Worm (Caenorhabditis elegans) whole organism, mixed stage, embryonic: Measurements from ENCODE around the gene twf-2.

ENCODE experiments used
- M03D4.4 ChIP-seq: sonication (generic microtip); optimal IDR thresholded peaks from 2 replicates; lab custom pipeline; 2017; ENCODE audit warnings: mild to moderate bottlenecking, missing genetic modification characterization, missing compliant biosample characterization
- bed-3 ChIP-seq: fragments of 200-800 bp; sonication (Bioruptor generic); optimal IDR thresholded peaks from 3 replicates; lab custom pipeline; 2018; ENCODE audit warnings: mild to moderate bottlenecking, missing genetic modification characterization, moderate library complexity, missing compliant biosample characterization
- blmp-1 ChIP-seq: fragments of 150-350 bp; optimal IDR thresholded peaks from 2 replicates; lab custom pipeline; 2014; ENCODE audit warnings: missing biosample characterization, missing genetic modification characterization
- ceh-39 ChIP-seq: fragments of 150-350 bp; optimal IDR thresholded peaks from 2 replicates; lab custom pipeline; 2014; ENCODE audit warnings: missing biosample characterization, missing genetic modification characterization
- ceh-83 ChIP-seq: fragments of 200-800 bp; sonication (Bioruptor generic); optimal IDR thresholded peaks from 2 replicates; lab custom pipeline; 2018; ENCODE audit warnings: mild to moderate bottlenecking, missing genetic modification characterization, missing compliant biosample characterization
- ces-1 ChIP-seq: fragments of 150-350 bp; optimal IDR thresholded peaks from 2 replicates; lab custom pipeline; 2014; ENCODE audit warnings: missing biosample characterization, missing genetic modification reagents, missing genetic modification characterization
- cnd-1 ChIP-seq: fragments of 200-800 bp; sonication (Bioruptor generic); optimal IDR thresholded peaks from 2 replicates; lab custom pipeline; 2018; ENCODE audit warnings: mild to moderate bottlenecking, missing genetic modification characterization, missing compliant biosample characterization
- drap-1 ChIP-seq: fragments of 200-800 bp; sonication (Bioruptor generic); optimal IDR thresholded peaks from 3 replicates; lab custom pipeline; 2018; ENCODE audit warnings: mild to moderate bottlenecking, missing genetic modification characterization, missing compliant biosample characterization
- elt-1 ChIP-seq: sonication (generic microtip); optimal IDR thresholded peaks from 2 replicates; lab custom pipeline; 2017; ENCODE audit warnings: missing genetic modification characterization, mild to moderate bottlenecking, missing compliant biosample characterization, antibody characterized with exemption, moderate library complexity, borderline replicate concordance; ENCODE audit not compliant: insufficient read depth
- elt-3 ChIP-seq: fragments of 150-350 bp; optimal IDR thresholded peaks from 2 replicates; lab custom pipeline; 2014; ENCODE audit warnings: missing biosample characterization, missing genetic modification characterization
- flh-1 ChIP-seq: fragments of 200-800 bp; sonication (Bioruptor generic); optimal IDR thresholded peaks from 2 replicates; lab custom pipeline; 2018; ENCODE audit warnings: mild to moderate bottlenecking, missing genetic modification characterization, moderate library complexity, missing compliant biosample characterization
- ham-2 ChIP-seq: fragments of 200-800 bp; sonication (Bioruptor generic); optimal IDR thresholded peaks from 2 replicates; lab custom pipeline; 2018; ENCODE audit warnings: mild to moderate bottlenecking, missing genetic modification characterization, missing compliant biosample characterization
- hlh-1 ChIP-seq: fragments of 150-350 bp; optimal IDR thresholded peaks from 2 replicates; lab custom pipeline; 2014; ENCODE audit warnings: missing biosample characterization, missing genetic modification reagents, missing genetic modification characterization
- lin-13 ChIP-seq: fragments of 150-350 bp; optimal IDR thresholded peaks from 2 replicates; lab custom pipeline; 2014; ENCODE audit warnings: missing biosample characterization, missing genetic modification characterization
- lin-32 ChIP-seq: fragments of 200-800 bp; sonication (Bioruptor generic); optimal IDR thresholded peaks from 2 replicates; lab custom pipeline; 2018; ENCODE audit warnings: mild to moderate bottlenecking, missing genetic modification characterization, missing compliant biosample characterization
- lsy-2 ChIP-seq: fragments of 150-350 bp; optimal IDR thresholded peaks from 2 replicates; lab custom pipeline; 2014; ENCODE audit warnings: missing biosample characterization, missing genetic modification characterization
- mab-5 ChIP-seq: fragments of 150-350 bp; optimal IDR thresholded peaks from 2 replicates; lab custom pipeline; 2014; ENCODE audit warnings: missing biosample characterization, missing genetic modification characterization
- mep-1 ChIP-seq: fragments of 150-350 bp; optimal IDR thresholded peaks from 2 replicates; lab custom pipeline; 2017; ENCODE audit warnings: missing biosample characterization, missing genetic modification reagents, missing genetic modification characterization, inconsistent platforms
- mls-2 ChIP-seq: sonication (generic microtip); optimal IDR thresholded peaks from 2 replicates; lab custom pipeline; 2016; ENCODE audit warnings: mild to moderate bottlenecking, missing genetic modification characterization, moderate library complexity, missing compliant biosample characterization
- nhr-12 ChIP-seq: fragments of 150-350 bp; optimal IDR thresholded peaks from 2 replicates; lab custom pipeline; 2014; ENCODE audit warnings: missing biosample characterization, missing genetic modification characterization
- nhr-2 ChIP-seq: fragments of 150-350 bp; optimal IDR thresholded peaks from 2 replicates; lab custom pipeline; 2014; ENCODE audit warnings: missing biosample characterization, missing genetic modification characterization
- nhr-237 ChIP-seq: fragments of 150-350 bp; optimal IDR thresholded peaks from 2 replicates; lab custom pipeline; 2014; ENCODE audit warnings: missing biosample characterization, missing genetic modification characterization
- nhr-28 ChIP-seq: fragments of 150-350 bp; optimal IDR thresholded peaks from 2 replicates; lab custom pipeline; 2014; ENCODE audit warnings: missing biosample characterization, missing genetic modification characterization
- nhr-76 ChIP-seq: sonication (generic microtip); optimal IDR thresholded peaks from 2 replicates; lab custom pipeline; 2017; ENCODE audit warnings: missing biosample characterization, missing genetic modification characterization
- pha-4 ChIP-seq: fragments of 150-350 bp; optimal IDR thresholded peaks from 2 replicates; lab custom pipeline; 2018; ENCODE audit warnings: missing biosample characterization, missing genetic modification reagents, missing genetic modification characterization
- sem-2 ChIP-seq: fragments of 200-800 bp; sonication (Bioruptor generic); optimal IDR thresholded peaks from 2 replicates; lab custom pipeline; 2018; ENCODE audit warnings: mild to moderate bottlenecking, missing genetic modification characterization, missing compliant biosample characterization
- snpc-4 ChIP-seq: fragments of 150-350 bp; optimal IDR thresholded peaks from 2 replicates; lab custom pipeline; 2014; ENCODE audit warnings: missing biosample characterization, missing genetic modification characterization
- sptf-1 ChIP-seq: sonication (generic microtip); optimal IDR thresholded peaks from 2 replicates; lab custom pipeline; 2017; ENCODE audit warnings: mild to moderate bottlenecking, missing genetic modification characterization, moderate library complexity, missing compliant biosample characterization
- tbx-8 ChIP-seq: fragments of 200-800 bp; sonication (Bioruptor generic); optimal IDR thresholded peaks from 2 replicates; lab custom pipeline; 2018; ENCODE audit warnings: mild to moderate bottlenecking, missing genetic modification characterization, moderate library complexity, missing compliant biosample characterization
- unc-120 ChIP-seq: sonication (generic microtip); optimal IDR thresholded peaks from 2 replicates; lab custom pipeline; 2017; ENCODE audit warnings: missing genetic modification characterization, missing compliant biosample characterization; ENCODE audit not compliant: poor library complexity, severe bottlenecking
- unc-39 ChIP-seq: fragments of 150-350 bp; optimal IDR thresholded peaks from 2 replicates; lab custom pipeline; 2014; ENCODE audit warnings: missing biosample characterization, missing genetic modification characterization
- unc-62 ChIP-seq: fragments of 150-350 bp; optimal IDR thresholded peaks from 2 replicates; lab custom pipeline; 2014; ENCODE audit warnings: missing biosample characterization, missing genetic modification reagents, missing genetic modification characterization
- zip-8 ChIP-seq: fragments of 150-350 bp; optimal IDR thresholded peaks from 2 replicates; lab custom pipeline; 2014; ENCODE audit warnings: missing biosample characterization, missing genetic modification characterization
- ztf-11 ChIP-seq: fragments of 150-350 bp; optimal IDR thresholded peaks from 2 replicates; lab custom pipeline; 2014; ENCODE audit warnings: missing biosample characterization, missing genetic modification characterization

twf-2 gene

ce11 chrX:16413208-16413995 is 32.6 kb upstream of the twf-2 start:
- no peak for TF ChIP-seq lin-13 (tag; lab: Kevin White, UChicago)
- TF ChIP-seq pha-4 (tag; lab: Kevin White, UChicago): no peak
- no peak for TF ChIP-seq nhr-28 (tag; lab: Kevin White, UChicago)
- no peak for TF ChIP-seq ces-1
- TF ChIP-seq zip-8 (tag; lab: Kevin White, UChicago): no peak
- no peak for TF ChIP-seq elt-1
- TF ChIP-seq drap-1 (GFP tag; lab: Kevin White, UChicago): no peak
- no peak for TF ChIP-seq ztf-11
- TF ChIP-seq ceh-83 (GFP tag; lab: Kevin White, UChicago): no peak
- no peak for TF ChIP-seq bed-3
- TF ChIP-seq unc-62 (GFP tag; lab: Kevin White, UChicago): no peak
- no peak for TF ChIP-seq elt-3 (tag; lab: Kevin White, UChicago)

DNA sequence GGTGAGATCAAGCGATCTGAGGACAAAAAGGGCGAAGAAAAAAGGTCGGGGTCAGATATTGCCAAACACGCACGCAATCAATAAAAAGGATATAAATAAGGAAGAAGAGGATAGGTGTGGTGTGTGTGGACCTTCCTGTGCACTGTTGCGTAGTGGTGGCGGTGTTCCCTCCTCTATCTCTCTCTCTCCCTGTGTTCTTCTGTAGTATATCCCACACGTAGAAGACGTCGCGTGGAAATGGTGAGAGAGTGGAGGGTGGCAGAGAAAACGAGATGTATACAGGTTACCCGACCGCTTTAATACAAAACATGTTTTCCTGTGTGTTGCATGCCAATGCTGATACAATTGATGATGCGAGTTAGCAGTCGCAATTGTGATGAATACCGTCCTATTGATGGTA is 31.4 kb upstream of the twf-2 start:
- TF ChIP-seq unc-120 (tag; lab: Kevin White, UChicago) (no peak), unc-62 (GFP tag; lab: Kevin White, UChicago) (no peak), blmp-1 (tag; lab: Kevin White, UChicago) (no peak), nhr-12 (tag; lab: Kevin White, UChicago) (no peak), nhr-76 (tag; lab: Kevin White, UChicago) (no peak), nhr-28 (tag; lab: Kevin White, UChicago) (no peak), tbx-8 (GFP tag; lab: Kevin White, UChicago) (no peak), elt-3 (tag; lab: Kevin White, UChicago) (no peak), drap-1 (GFP tag; lab: Kevin White, UChicago) (no peak), sptf-1 (tag; lab: Kevin White, UChicago) (peak; percentile 54), elt-1 (peak; percentile 8), sem-2 (GFP tag; lab: Kevin White, UChicago) (no peak), mep-1 (no peak), bed-3 (no peak), mab-5 (tag; lab: Kevin White, UChicago) (no peak), nhr-2 (tag; lab: Kevin White, UChicago) (peak; percentile 94), lin-13 (tag; lab: Kevin White, UChicago) (no peak), zip-8 (tag; lab: Kevin White, UChicago) (peak; percentile 25), M03D4.4 (tag; lab: Kevin White, UChicago) (peak; percentile 9), cnd-1 (tag; lab: Kevin White, UChicago) (peak; percentile 21), ham-2 (GFP tag; lab: Kevin White, UChicago) (peak; percentile 60), lin-32 (GFP tag; lab: Kevin White, UChicago) (no peak), ceh-83 (GFP tag; lab: Kevin White, UChicago) (no peak), flh-1 (GFP tag; lab: Kevin White, UChicago) (no peak)
- TF ChIP-seq, all 35 proteins: peak for 7

ce11 chrX:16416790-16417330 is 29.1 kb upstream of the twf-2 start, which contains the start of gene eat-17:
Gene eat-17 (minus strand): TSS chrX:16416840.
- no peak for TF ChIP-seq lsy-2 (tag; lab: Kevin White, UChicago)
- TF ChIP-seq unc-120 (tag; lab: Kevin White, UChicago): no peak
- TF ChIP-seq hlh-1 (tag; lab: Kevin White, UChicago): no peak
- no peak for TF ChIP-seq flh-1 (GFP tag; lab: Kevin White, UChicago)
- no peak for TF ChIP-seq blmp-1 (tag; lab: Kevin White, UChicago)
- TF ChIP-seq nhr-76 (tag; lab: Kevin White, UChicago): no peak

DNA sequence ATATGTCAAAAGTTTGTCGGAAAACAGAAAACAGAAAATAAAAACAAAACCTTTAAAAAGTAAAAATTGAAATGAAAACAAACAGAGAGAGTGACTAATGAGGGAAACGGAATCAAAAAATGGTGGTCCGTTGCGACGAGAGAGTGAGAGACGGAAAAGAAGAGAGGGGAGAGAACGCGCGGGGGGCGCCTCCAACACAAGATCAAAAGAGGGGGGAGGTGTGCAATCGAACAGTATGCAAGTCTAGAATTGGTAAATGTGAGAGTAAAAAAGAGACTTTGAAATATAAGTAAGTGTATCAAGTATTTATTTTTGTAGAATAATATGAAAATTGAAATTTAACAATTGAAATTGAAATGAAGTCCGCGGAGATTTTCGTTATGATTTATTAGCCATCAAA is 27.6 kb upstream of the twf-2 start:
- no peak for TF ChIP-seq snpc-4 (tag; lab: Kevin White, UChicago)

ce11 chrX:16432143-16432542 is 13.9 kb upstream of the twf-2 start, which contains the start of gene F38E9.6:
Gene F38E9.6 (plus strand): TSS chrX:16432443.
- TF ChIP-seq elt-3 (tag; lab: Kevin White, UChicago) (no peak), nhr-237 (no peak), bed-3 (no peak), ceh-83 (GFP tag; lab: Kevin White, UChicago) (no peak), tbx-8 (GFP tag; lab: Kevin White, UChicago) (no peak), blmp-1 (tag; lab: Kevin White, UChicago) (no peak), cnd-1 (tag; lab: Kevin White, UChicago) (no peak), lin-13 (tag; lab: Kevin White, UChicago) (no peak), unc-39 (no peak), unc-62 (GFP tag; lab: Kevin White, UChicago) (no peak), elt-1 (no peak), mls-2 (no peak), flh-1 (GFP tag; lab: Kevin White, UChicago) (no peak), hlh-1 (tag; lab: Kevin White, UChicago) (no peak), nhr-2 (tag; lab: Kevin White, UChicago) (no peak), ceh-39 (no peak), ham-2 (GFP tag; lab: Kevin White, UChicago) (no peak)
